Worm (Caenorhabditis elegans) whole organism, L4/young adult: Measurements from ENCODE around the gene Y54G2A.45.

Experiments
- dao-5 ChIP-seq: sonication (generic microtip); optimal IDR thresholded peaks from 2 replicates; lab custom pipeline; 2016; ENCODE audit warnings: missing genotype, missing genetic modification characterization, moderate library complexity, missing compliant biosample characterization
- him-1 ChIP-seq: sonication (generic microtip); optimal IDR thresholded peaks from 2 replicates; lab custom pipeline; 2016; ENCODE audit warnings: missing genotype, missing genetic modification reagents, missing genetic modification characterization, missing compliant biosample characterization

DNA sequence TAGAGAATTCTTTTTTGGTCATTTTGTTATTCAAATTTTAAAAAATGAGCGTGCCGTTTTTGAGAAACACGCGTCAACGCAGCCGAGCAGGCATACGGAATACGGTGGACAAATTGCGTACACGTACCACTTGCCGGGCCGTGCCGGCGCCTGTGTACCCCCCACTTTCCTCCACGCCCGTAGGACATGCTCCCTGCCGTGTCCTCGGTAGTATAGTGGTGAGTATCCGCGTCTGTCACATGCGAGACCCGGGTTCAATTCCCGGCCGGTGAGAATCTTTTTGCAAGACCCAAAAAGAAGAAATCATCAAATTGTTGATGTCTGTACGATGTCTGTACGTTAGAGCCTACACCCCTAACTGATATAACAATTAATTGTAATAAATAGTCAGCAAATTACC is 2.5 kb downstream of the Y54G2A.45 start:
- TF ChIP-seq him-1 (tag; lab: Kevin White, UChicago), result no peak
- no peak for TF ChIP-seq dao-5 (tag; lab: Kevin White, UChicago)
